Worm (Caenorhabditis elegans) whole organism, L3 larva: ENCODE results near the gene grl-29.

Experiments used
- elt-2 ChIP-seq: sonication (generic microtip); optimal IDR thresholded peaks from 2 replicates; lab custom pipeline; 2016; ENCODE audit warnings: missing genetic modification reagents, mild to moderate bottlenecking, missing genetic modification characterization, missing compliant biosample characterization
- skn-1 ChIP-seq: fragments of 150-350 bp; optimal IDR thresholded peaks from 2 replicates; lab custom pipeline; 2014; ENCODE audit warnings: missing biosample characterization, missing genetic modification characterization

DNA sequence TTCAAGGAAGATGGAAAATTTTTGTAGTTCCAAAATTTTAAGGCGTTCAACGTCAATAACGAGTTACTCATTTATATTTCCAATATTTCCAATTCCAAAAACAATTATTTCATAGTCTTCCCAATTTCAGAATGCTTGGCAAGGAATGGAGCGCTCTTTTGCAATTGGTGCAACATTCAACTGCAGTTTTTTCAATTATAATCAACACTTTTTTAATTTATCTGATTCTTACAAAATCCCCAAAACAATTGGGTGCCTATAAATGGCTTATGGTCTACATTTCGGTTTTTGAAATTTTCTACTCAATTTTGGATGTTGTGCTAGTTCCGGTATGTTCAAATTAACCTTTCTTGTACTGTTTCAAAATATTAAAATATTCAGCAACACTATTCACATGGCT is 47.3 kb downstream of the grl-29 start, which contains the start of gene str-225:
- TF ChIP-seq elt-2 (tag; lab: Kevin White, UChicago) (no peak), skn-1 (tag; lab: Kevin White, UChicago) (no peak)
